Worm (Caenorhabditis elegans) whole organism, late embryonic: Measurements from ENCODE around the gene C01G10.10.
A peak's percentile ranks its signal among the peaks of the same experiment; 100 is the strongest.

Experiments
- C38D4.7 ChIP-seq: fragments of 200-800 bp; sonication (Bioruptor generic); optimal IDR thresholded peaks from 2 replicates; lab custom pipeline; 2018; ENCODE audit warnings: mild to moderate bottlenecking, missing genetic modification characterization, moderate library complexity, missing compliant biosample characterization
- K09A11.1 ChIP-seq: sonication (generic microtip); optimal IDR thresholded peaks from 2 replicates; lab custom pipeline; 2017; ENCODE audit warnings: antibody characterized with exemption, mild to moderate bottlenecking, missing genetic modification characterization, missing compliant biosample characterization; ENCODE audit not compliant: insufficient read depth
- ama-1 ChIP-seq: fragments of 150-350 bp; optimal IDR thresholded peaks from 2 replicates; lab custom pipeline; 2014
- ceh-18 ChIP-seq: sonication (generic microtip); optimal IDR thresholded peaks from 2 replicates; lab custom pipeline; 2016; ENCODE audit warnings: missing genetic modification characterization, missing compliant biosample characterization
- ceh-2 ChIP-seq: sonication (generic microtip); optimal IDR thresholded peaks from 2 replicates; lab custom pipeline; 2016; ENCODE audit warnings: missing genotype, missing genetic modification characterization, missing compliant biosample characterization
- ceh-22 ChIP-seq: sonication (generic microtip); optimal IDR thresholded peaks from 2 replicates; lab custom pipeline; 2017; ENCODE audit warnings: missing biosample characterization, missing genetic modification characterization
- ceh-24 ChIP-seq: sonication (generic microtip); optimal IDR thresholded peaks from 2 replicates; lab custom pipeline; 2016; ENCODE audit warnings: mild to moderate bottlenecking, missing genetic modification characterization, missing compliant biosample characterization
- ceh-31 ChIP-seq: sonication (generic microtip); optimal IDR thresholded peaks from 2 replicates; lab custom pipeline; 2016; ENCODE audit warnings: missing genetic modification characterization, missing compliant biosample characterization
- ceh-34 ChIP-seq: sonication (generic microtip); optimal IDR thresholded peaks from 2 replicates; lab custom pipeline; 2016; ENCODE audit warnings: mild to moderate bottlenecking, missing genetic modification characterization, missing compliant biosample characterization
- ceh-45 ChIP-seq: fragments of 200-800 bp; sonication (Bioruptor generic); IDR thresholded peaks from 2 replicates; pipeline ENCODE4 v1.3.6; 2022; ENCODE audit warnings: missing genetic modification reagents, missing genetic modification characterization, missing compliant biosample characterization
- ceh-48 ChIP-seq: sonication (generic microtip); optimal IDR thresholded peaks from 2 replicates; lab custom pipeline; 2016; ENCODE audit warnings: missing genetic modification characterization, inconsistent platforms, missing compliant biosample characterization
- elt-2 ChIP-seq: sonication (generic microtip); optimal IDR thresholded peaks from 2 replicates; lab custom pipeline; 2016; ENCODE audit warnings: missing genetic modification reagents, missing genetic modification characterization, missing compliant biosample characterization
- elt-4 ChIP-seq: sonication (generic microtip); optimal IDR thresholded peaks from 2 replicates; lab custom pipeline; 2016; ENCODE audit warnings: missing genetic modification characterization, missing compliant biosample characterization
- ets-4 ChIP-seq: sonication (generic microtip); optimal IDR thresholded peaks from 2 replicates; lab custom pipeline; 2016; ENCODE audit warnings: missing genetic modification characterization, missing compliant biosample characterization
- fkh-10 ChIP-seq: fragments of 150-350 bp; optimal IDR thresholded peaks from 2 replicates; lab custom pipeline; 2014; ENCODE audit warnings: missing biosample characterization, missing genetic modification reagents, missing genetic modification characterization
- hlh-13 ChIP-seq: fragments of 200-800 bp; sonication (Bioruptor generic); optimal IDR thresholded peaks from 2 replicates; lab custom pipeline; 2018; ENCODE audit warnings: mild to moderate bottlenecking, missing genetic modification characterization, missing compliant biosample characterization
- hlh-15 ChIP-seq: sonication (generic microtip); optimal IDR thresholded peaks from 2 replicates; lab custom pipeline; 2016; ENCODE audit warnings: missing genetic modification characterization, missing compliant biosample characterization
- hlh-30 ChIP-seq: sonication (generic microtip); optimal IDR thresholded peaks from 2 replicates; lab custom pipeline; 2017; ENCODE audit warnings: antibody characterized with exemption, missing genetic modification characterization, missing compliant biosample characterization; ENCODE audit not compliant: insufficient read depth
- hlh-6 ChIP-seq: sonication (generic microtip); optimal IDR thresholded peaks from 2 replicates; lab custom pipeline; 2016; ENCODE audit warnings: missing genotype, missing genetic modification characterization, missing compliant biosample characterization
- hlh-8 ChIP-seq: sonication (generic microtip); optimal IDR thresholded peaks from 2 replicates; lab custom pipeline; 2016; ENCODE audit warnings: missing genotype, missing genetic modification characterization, missing compliant biosample characterization
- lim-6 ChIP-seq: sonication (generic microtip); optimal IDR thresholded peaks from 2 replicates; lab custom pipeline; 2016; ENCODE audit warnings: missing genetic modification characterization, missing compliant biosample characterization
- mec-3 ChIP-seq: sonication (generic microtip); optimal IDR thresholded peaks from 2 replicates; lab custom pipeline; 2016; ENCODE audit warnings: borderline replicate concordance, missing genetic modification characterization, missing compliant biosample characterization
- odd-2 ChIP-seq: sonication (generic microtip); optimal IDR thresholded peaks from 2 replicates; lab custom pipeline; 2017; ENCODE audit warnings: antibody characterized with exemption, mild to moderate bottlenecking, missing genetic modification characterization, missing compliant biosample characterization
- pha-4 ChIP-seq: fragments of 150-350 bp; optimal IDR thresholded peaks from 2 replicates; lab custom pipeline; 2018; ENCODE audit warnings: missing biosample characterization, missing genetic modification reagents, missing genetic modification characterization
- pqm-1 ChIP-seq: sonication (generic microtip); optimal IDR thresholded peaks from 2 replicates; lab custom pipeline; 2016; ENCODE audit warnings: missing genetic modification characterization, missing compliant biosample characterization
- pros-1 ChIP-seq: fragments of 150-350 bp; optimal IDR thresholded peaks from 2 replicates; lab custom pipeline; 2014; ENCODE audit warnings: missing biosample characterization, missing genetic modification reagents, missing genetic modification characterization
- ref-2 ChIP-seq: sonication (generic microtip); optimal IDR thresholded peaks from 2 replicates; lab custom pipeline; 2016; ENCODE audit warnings: missing genetic modification characterization, missing compliant biosample characterization
- sox-4 ChIP-seq: sonication (generic microtip); optimal IDR thresholded peaks from 2 replicates; lab custom pipeline; 2017; ENCODE audit warnings: mild to moderate bottlenecking, missing genetic modification characterization, inconsistent platforms, missing compliant biosample characterization
- syd-9 ChIP-seq: sonication (generic microtip); optimal IDR thresholded peaks from 2 replicates; lab custom pipeline; 2016; ENCODE audit warnings: mild to moderate bottlenecking, missing genetic modification characterization, moderate library complexity, missing compliant biosample characterization
- unc-3 ChIP-seq, 2 experiments: fragments of 200-800 bp in 1 of 2; sonication (Bioruptor generic) in 1 of 2; sonication (generic microtip) in 1 of 2; conservative IDR thresholded peaks in 1 of 2; optimal IDR thresholded peaks in 1 of 2; 2 replicates each; pipeline versions ENCODE4 v1.3.6 to Lab custom; 2016 to 2022; ENCODE audit warnings: missing compliant biosample characterization in 2 of 2, missing genetic modification characterization in 2 of 2, missing genetic modification reagents in 1 of 2
- unc-42 ChIP-seq: sonication (generic microtip); optimal IDR thresholded peaks from 2 replicates; lab custom pipeline; 2016; ENCODE audit warnings: missing genotype, missing genetic modification characterization, missing compliant biosample characterization
- unc-86 ChIP-seq: sonication (generic microtip); optimal IDR thresholded peaks from 2 replicates; lab custom pipeline; 2016; ENCODE audit warnings: missing genetic modification characterization, missing compliant biosample characterization
- zip-5 ChIP-seq: sonication (generic microtip); optimal IDR thresholded peaks from 2 replicates; lab custom pipeline; 2016; ENCODE audit warnings: missing genetic modification characterization, missing compliant biosample characterization
- ztf-16 ChIP-seq: sonication (generic microtip); optimal IDR thresholded peaks from 2 replicates; lab custom pipeline; 2017; ENCODE audit warnings: missing genetic modification characterization, missing compliant biosample characterization

Gene C01G10.10

ce11 chrV:15083659-15084058, 1.4 kb upstream of the C01G10.10 start:
- TF ChIP-seq ceh-22 (no peak), pha-4 (tag; lab: Kevin White, UChicago) (no peak), ceh-24 (tag; lab: Kevin White, UChicago) (no peak), elt-4 (tag; lab: Kevin White, UChicago) (no peak), pros-1 (tag; lab: Kevin White, UChicago) (no peak), ceh-34 (tag; lab: Kevin White, UChicago) (no peak), unc-86 (tag; lab: Kevin White, UChicago) (no peak), ceh-2 (tag; lab: Kevin White, UChicago) (no peak), hlh-13 (GFP tag; lab: Kevin White, UChicago) (no peak), unc-3 (GFP tag; conservative IDR thresholded peaks at IDR 0.05; lab: Robert Waterston, UW) (no peak), unc-3 (tag; optimal IDR thresholded peaks at IDR 0.05; lab: Kevin White, UChicago) (no peak), hlh-6 (tag; lab: Kevin White, UChicago) (no peak), ceh-18 (tag; lab: Kevin White, UChicago) (no peak), fkh-10 (GFP tag; lab: Kevin White, UChicago) (no peak), ceh-45 (GFP tag; lab: Robert Waterston, UW) (no peak), hlh-30 (tag; lab: Kevin White, UChicago) (no peak), ets-4 (tag; lab: Kevin White, UChicago) (no peak), syd-9 (tag; lab: Kevin White, UChicago) (no peak), ztf-16 (no peak), odd-2 (tag; lab: Kevin White, UChicago) (no peak)
- TF ChIP-seq, all 69 proteins: peak for 0

- no peak for TF ChIP-seq zip-5 (tag; lab: Kevin White, UChicago)
- TF ChIP-seq ceh-2 (tag; lab: Kevin White, UChicago), result no peak
- TF ChIP-seq ref-2 (tag; lab: Kevin White, UChicago), result no peak
- TF ChIP-seq unc-3 (GFP tag; conservative IDR thresholded peaks at IDR 0.05; lab: Robert Waterston, UW), result no peak
- TF ChIP-seq unc-3 (tag; optimal IDR thresholded peaks at IDR 0.05; lab: Kevin White, UChicago), result no peak
- no peak for TF ChIP-seq mec-3 (tag; lab: Kevin White, UChicago)
- no peak for TF ChIP-seq ceh-18 (tag; lab: Kevin White, UChicago)
- TF ChIP-seq hlh-30 (tag; lab: Kevin White, UChicago), result no peak
- TF ChIP-seq pqm-1 (tag; lab: Kevin White, UChicago), result no peak
- TF ChIP-seq ama-1 (lab: Kevin White, UChicago), result no peak
- TF ChIP-seq lim-6 (tag; lab: Kevin White, UChicago), result no peak
- TF ChIP-seq C38D4.7 (GFP tag; lab: Kevin White, UChicago), result no peak
- TF ChIP-seq K09A11.1, result no peak
- no peak for TF ChIP-seq odd-2 (tag; lab: Kevin White, UChicago)
- TF ChIP-seq sox-4, result no peak
Observed at ce11 chrV:15078560-15078959, 3.7 kb downstream of the C01G10.10 start.

ce11 chrV:15074907-15075306, 7.3 kb downstream of the C01G10.10 start:
- peak; percentile 47 for TF ChIP-seq ceh-31 (tag; lab: Kevin White, UChicago)
- peak; percentile 29 for TF ChIP-seq unc-42 (tag; lab: Kevin White, UChicago)
- no peak for TF ChIP-seq hlh-15 (tag; lab: Kevin White, UChicago)
- peak; percentile 58 for TF ChIP-seq ceh-48

- peak; percentile 39 for TF ChIP-seq ceh-48
- peak; percentile 13 for TF ChIP-seq ceh-31 (tag; lab: Kevin White, UChicago)
- no peak for TF ChIP-seq hlh-8 (tag; lab: Kevin White, UChicago)
- no peak for TF ChIP-seq sox-4
- peak; percentile 91 for TF ChIP-seq unc-42 (tag; lab: Kevin White, UChicago)
- no peak for TF ChIP-seq elt-2 (tag; lab: Kevin White, UChicago)
Observed at ce11 chrV:15072738-15073137, 9.5 kb downstream of the C01G10.10 start.
